Fruit fly (Drosophila melanogaster) S2 (cell line): ENCODE measurements around the gene CG11309.

Source experiments
- CG8478 ChIP-seq: fragments of >200 bp; optimal IDR thresholded peaks from 2 replicates; lab custom pipeline; 2018
- CTCF ChIP-seq, 2 experiments: fragments of >200 bp; optimal IDR thresholded peaks; 2 replicates each; lab custom pipeline; 2018

DNA sequence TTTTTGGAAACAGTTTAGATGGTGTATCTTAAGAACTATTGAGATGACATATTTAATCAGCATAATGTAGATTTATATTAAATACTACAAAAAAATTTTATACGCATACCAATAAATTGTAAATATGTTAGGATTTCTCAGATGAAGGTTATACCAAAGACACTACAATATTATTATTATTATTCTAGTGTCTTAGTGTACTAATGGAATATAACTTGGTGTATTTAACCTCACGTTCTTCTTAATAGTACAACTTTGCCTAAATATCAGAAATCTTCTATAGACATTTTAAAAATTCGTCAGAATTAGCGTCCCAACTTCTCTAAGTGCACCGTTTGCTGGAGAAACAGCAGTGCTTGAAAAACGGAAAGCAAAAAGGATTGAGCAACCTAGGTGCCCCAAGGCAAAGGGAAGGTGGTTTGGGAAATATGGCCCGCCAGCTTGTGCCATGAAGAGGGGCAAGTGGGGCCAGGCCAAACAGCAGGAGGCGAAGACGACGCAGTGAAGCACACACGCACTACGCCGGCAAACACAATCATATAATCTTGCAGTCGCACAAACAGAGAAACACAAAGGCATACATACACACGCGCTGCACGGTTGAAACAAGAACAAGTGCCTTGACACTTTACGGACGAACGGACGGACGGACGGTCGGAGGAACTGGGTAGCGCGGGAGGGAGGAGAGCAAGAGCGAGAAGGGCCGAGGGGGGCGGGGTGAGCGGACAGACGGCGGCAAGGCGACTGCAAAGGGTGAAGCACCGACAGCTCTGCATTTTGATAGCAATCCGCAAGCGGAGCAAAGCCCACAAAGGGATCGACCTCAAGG, 51.3 kb downstream of the CG11309 start:
- TF ChIP-seq CTCF (optimal IDR thresholded peaks at IDR 0.05; lab: Kevin White, UChicago), result no peak
- TF ChIP-seq CG8478, result no peak
